Fruit fly (Drosophila melanogaster): Measurements from ENCODE around the gene Tom40.

- TF ChIP-seq pad (GFP tag; optimal IDR thresholded peaks at IDR 0.05): peak; percentile 90
- peak; percentile 97 for TF ChIP-seq CG11617 (GFP tag; optimal IDR thresholded peaks at IDR 0.05)
- peak; percentile 94 for TF ChIP-seq CG14711 (tag; optimal IDR thresholded peaks at IDR 0.05)
- peak; percentile 98 for TF ChIP-seq Hr96 (GFP tag; optimal IDR thresholded peaks at IDR 0.05)
- TF ChIP-seq tj (GFP tag; optimal IDR thresholded peaks at IDR 0.05): peak; percentile 93
- peak; percentile 88 for TF ChIP-seq Crg-1 (GFP tag; optimal IDR thresholded peaks at IDR 0.05)
- peak; percentile 96 for TF ChIP-seq CG1620 (GFP tag; optimal IDR thresholded peaks at IDR 0.05)
- peak; percentile 92 for TF ChIP-seq ovo (GFP tag; optimal IDR thresholded peaks at IDR 0.05)
- peak; percentile 88 for TF ChIP-seq Clk (GFP tag; optimal IDR thresholded peaks at IDR 0.05)
- peak; percentile 95 for TF ChIP-seq CG33017 (tag; optimal IDR thresholded peaks at IDR 0.05)
These were observed 39.7 kb upstream of the Tom40 start for dm6 chrX:7696711-7697654.
